Worm (Caenorhabditis elegans): ENCODE measurements around the gene nos-2.

ce11 chrII:7090852-7091251 is 25.4 kb downstream of the nos-2 start:
- TF ChIP-seq die-1 (tag; optimal IDR thresholded peaks at IDR 0.05) (no peak), chd-7 (tag; optimal IDR thresholded peaks at IDR 0.05) (no peak), lsy-27 (tag; optimal IDR thresholded peaks at IDR 0.05; ENCODE audit: borderline replicate concordance, insufficient read depth) (no peak), xnd-1 (tag; optimal IDR thresholded peaks at IDR 0.05) (no peak), nhr-90 (tag; optimal IDR thresholded peaks at IDR 0.05) (no peak), let-607 (tag; optimal IDR thresholded peaks at IDR 0.05) (no peak), madf-6 (GFP tag; IDR thresholded peaks at IDR 0.05) (no peak), F52B5.7 (tag; optimal IDR thresholded peaks at IDR 0.05) (no peak), nfyb-1 (GFP tag; IDR thresholded peaks at IDR 0.05) (no peak)

All from whole organism, young adult.